Worm (Caenorhabditis elegans) whole organism, L4 larva: ENCODE data around the gene rpl-11.2.

Source experiments
- ZK546.5 ChIP-seq, 2 experiments: sonication (generic microtip); optimal IDR thresholded peaks; 2 replicates each; lab custom pipeline; 2017; ENCODE audit warnings: missing biosample characterization in 2 of 2, missing genetic modification characterization in 2 of 2
- ceh-28 ChIP-seq: fragments of 150-350 bp; optimal IDR thresholded peaks from 2 replicates; lab custom pipeline; 2014; ENCODE audit warnings: missing biosample characterization, missing genetic modification reagents, missing genetic modification characterization
- egl-27 ChIP-seq: sonication (generic microtip); optimal IDR thresholded peaks from 3 replicates; lab custom pipeline; 2017; ENCODE audit warnings: missing biosample characterization, missing genetic modification reagents, missing genetic modification characterization
- mep-1 ChIP-seq: fragments of 150-350 bp; sonication (generic microtip); optimal IDR thresholded peaks from 3 replicates; lab custom pipeline; 2014; ENCODE audit warnings: missing biosample characterization, missing genetic modification characterization
- nhr-6 ChIP-seq: fragments of 150-350 bp; optimal IDR thresholded peaks from 2 replicates; lab custom pipeline; 2014; ENCODE audit warnings: missing biosample characterization, missing genetic modification characterization
- nhr-77 ChIP-seq: fragments of 150-350 bp; optimal IDR thresholded peaks from 2 replicates; lab custom pipeline; 2014; ENCODE audit warnings: missing biosample characterization, missing genetic modification characterization
- snpc-4 ChIP-seq: fragments of 150-350 bp; optimal IDR thresholded peaks from 2 replicates; lab custom pipeline; 2014; ENCODE audit warnings: missing biosample characterization, missing genetic modification characterization
- unc-39 ChIP-seq: sonication (generic microtip); optimal IDR thresholded peaks from 2 replicates; lab custom pipeline; 2017; ENCODE audit warnings: missing biosample characterization, missing genetic modification characterization

DNA sequence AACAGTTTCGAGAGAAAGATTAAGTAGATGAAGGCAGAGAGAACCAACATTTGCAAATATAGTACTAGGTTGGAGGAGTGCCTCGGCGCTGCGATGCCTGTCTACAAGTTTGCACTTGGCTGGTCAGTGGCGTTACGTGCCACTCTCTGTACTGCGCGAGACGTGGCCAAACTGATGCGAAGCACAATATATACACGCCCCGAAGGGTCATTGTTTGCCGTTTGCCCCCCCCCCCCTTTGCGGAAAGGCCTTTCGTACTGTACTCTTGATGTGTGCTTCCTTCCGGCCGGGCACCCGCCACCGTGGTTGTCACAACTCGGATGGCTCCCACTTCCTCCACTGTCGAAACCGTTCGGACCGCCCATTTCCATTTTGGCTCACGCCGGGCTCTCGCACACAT, 30.3 kb downstream of the rpl-11.2 start:
- TF ChIP-seq snpc-4 (tag; lab: Kevin White, UChicago) (no peak), mep-1 (no peak), unc-39 (tag; lab: Kevin White, UChicago) (no peak), egl-27 (tag; lab: Kevin White, UChicago) (no peak), nhr-6 (no peak), ZK546.5 (tag; optimal IDR thresholded peaks at IDR 0.05; lab: Kevin White, UChicago) (no peak), nhr-77 (tag; lab: Kevin White, UChicago) (no peak), ceh-28 (no peak)
